Worm (Caenorhabditis elegans) whole organism, young adult: ENCODE results near the gene nep-15.

ENCODE experiments used
- B0336.3 ChIP-seq: fragments of 200-800 bp; sonication (Bioruptor generic); IDR thresholded peaks from 2 replicates; pipeline ENCODE4 v1.3.6; 2022; ENCODE audit warnings: missing genetic modification characterization, missing compliant biosample characterization
- C06A6.2 ChIP-seq: fragments of 200-800 bp; sonication (Bioruptor generic); conservative IDR thresholded peaks from 2 replicates; pipeline ENCODE4 v1.3.6; 2022; ENCODE audit warnings: missing genetic modification characterization, missing compliant biosample characterization
- D2030.7 ChIP-seq: fragments of 200-800 bp; sonication (Bioruptor generic); IDR thresholded peaks from 2 replicates; pipeline ENCODE4 v1.3.6; 2022; ENCODE audit warnings: missing genetic modification reagents, missing genetic modification characterization, missing compliant biosample characterization
- F22D6.2 ChIP-seq: sonication (generic microtip); optimal IDR thresholded peaks from 2 replicates; lab custom pipeline; 2016; ENCODE audit warnings: mild to moderate bottlenecking, missing genetic modification characterization, missing compliant biosample characterization
- F23B12.7 ChIP-seq: sonication (generic microtip); optimal IDR thresholded peaks from 2 replicates; lab custom pipeline; 2017; ENCODE audit warnings: missing genetic modification characterization, mild to moderate bottlenecking, missing compliant biosample characterization, antibody characterized with exemption, moderate library complexity; ENCODE audit not compliant: insufficient read depth
- F39B2.1 ChIP-seq: fragments of 200-800 bp; sonication (Bioruptor generic); IDR thresholded peaks from 2 replicates; pipeline ENCODE4 v1.3.6; 2022; ENCODE audit warnings: missing genetic modification reagents, missing genetic modification characterization, missing compliant biosample characterization
- F55B11.4 ChIP-seq: sonication (generic microtip); optimal IDR thresholded peaks from 2 replicates; lab custom pipeline; 2016; ENCODE audit warnings: missing compliant biosample characterization, missing genetic modification characterization, borderline replicate concordance; ENCODE audit not compliant: insufficient read depth
- K11D2.4 ChIP-seq: fragments of 200-800 bp; sonication (Bioruptor generic); IDR thresholded peaks from 2 replicates; pipeline ENCODE4 v1.3.6; 2022; ENCODE audit warnings: missing genetic modification reagents, missing genetic modification characterization, missing compliant biosample characterization
- K12H6.12 ChIP-seq: fragments of 200-800 bp; sonication (Bioruptor generic); optimal IDR thresholded peaks from 2 replicates; lab custom pipeline; 2018; ENCODE audit warnings: mild to moderate bottlenecking, missing genetic modification characterization, missing compliant biosample characterization
- Y53F4B.3 ChIP-seq: fragments of 200-800 bp; sonication (Bioruptor generic); IDR thresholded peaks from 2 replicates; pipeline ENCODE4 v1.3.6; 2022; ENCODE audit warnings: missing genetic modification reagents, missing genetic modification characterization, missing compliant biosample characterization
- Y79H2A.3 ChIP-seq: fragments of 200-800 bp; sonication (Bioruptor generic); conservative IDR thresholded peaks from 2 replicates; pipeline ENCODE4 v1.3.6; 2022; ENCODE audit warnings: missing genetic modification reagents, missing genetic modification characterization, missing compliant biosample characterization
- ZK185.1 ChIP-seq: sonication (generic microtip); optimal IDR thresholded peaks from 2 replicates; lab custom pipeline; 2016; ENCODE audit warnings: mild to moderate bottlenecking, missing genetic modification characterization, missing compliant biosample characterization; ENCODE audit not compliant: poor library complexity, severe bottlenecking
- aptf-3 ChIP-seq: fragments of 200-800 bp; sonication (Bioruptor generic); IDR thresholded peaks from 2 replicates; pipeline ENCODE4 v1.3.6; 2022; ENCODE audit warnings: missing genetic modification characterization, missing compliant biosample characterization
- cebp-2 ChIP-seq: fragments of 200-800 bp; sonication (Bioruptor generic); IDR thresholded peaks from 2 replicates; pipeline ENCODE4 v1.3.6; 2022; ENCODE audit warnings: missing genetic modification characterization, missing compliant biosample characterization
- ceh-58 ChIP-seq: fragments of 200-800 bp; sonication (Bioruptor generic); IDR thresholded peaks from 2 replicates; pipeline ENCODE4 v1.3.6; 2022; ENCODE audit warnings: missing genetic modification characterization, missing compliant biosample characterization
- ceh-91 ChIP-seq: fragments of 200-800 bp; sonication (Bioruptor generic); IDR thresholded peaks from 2 replicates; pipeline ENCODE4 v1.3.6; 2022; ENCODE audit warnings: missing genetic modification reagents, missing genetic modification characterization, missing compliant biosample characterization
- chd-7 ChIP-seq: sonication (generic microtip); optimal IDR thresholded peaks from 2 replicates; lab custom pipeline; 2016; ENCODE audit warnings: mild to moderate bottlenecking, missing genetic modification characterization, moderate library complexity, missing compliant biosample characterization
- egrh-3 ChIP-seq: fragments of 200-800 bp; sonication (Bioruptor generic); IDR thresholded peaks from 2 replicates; pipeline ENCODE4 v1.3.6; 2022; ENCODE audit warnings: missing genetic modification reagents, missing genetic modification characterization, missing compliant biosample characterization
- him-1 ChIP-seq: sonication (generic microtip); optimal IDR thresholded peaks from 2 replicates; lab custom pipeline; 2016; ENCODE audit warnings: missing genotype, missing genetic modification reagents, missing genetic modification characterization, missing compliant biosample characterization
- lin-35 ChIP-seq, 3 experiments: fragments of 150-350 bp in 2 of 3; sonication (generic microtip) in 1 of 3; optimal IDR thresholded peaks; 2 replicates each; lab custom pipeline; 2014 to 2018; ENCODE audit warnings: missing biosample characterization in 3 of 3, missing genetic modification characterization in 3 of 3, missing genetic modification reagents in 3 of 3
- lin-40 ChIP-seq: sonication (generic microtip); optimal IDR thresholded peaks from 2 replicates; lab custom pipeline; 2016; ENCODE audit warnings: missing genetic modification characterization, mild to moderate bottlenecking, missing compliant biosample characterization, missing genotype, missing genetic modification reagents
- lir-1 ChIP-seq: fragments of 200-800 bp; sonication (Bioruptor generic); conservative IDR thresholded peaks from 2 replicates; pipeline ENCODE4 v1.3.6; 2022; ENCODE audit warnings: missing genetic modification reagents, missing genetic modification characterization, missing compliant biosample characterization
- lsl-1 ChIP-seq: fragments of 200-800 bp; sonication (Bioruptor generic); optimal IDR thresholded peaks from 2 replicates; lab custom pipeline; 2018; ENCODE audit warnings: mild to moderate bottlenecking, missing genetic modification characterization, moderate library complexity, missing compliant biosample characterization
- lsy-27 ChIP-seq: sonication (generic microtip); optimal IDR thresholded peaks from 2 replicates; lab custom pipeline; 2017; ENCODE audit warnings: missing genetic modification characterization, mild to moderate bottlenecking, missing compliant biosample characterization, antibody characterized with exemption, missing genotype, borderline replicate concordance; ENCODE audit not compliant: insufficient read depth
- madf-3 ChIP-seq: fragments of 200-800 bp; sonication (Bioruptor generic); IDR thresholded peaks from 2 replicates; pipeline ENCODE4 v1.3.6; 2022; ENCODE audit warnings: missing genetic modification reagents, missing genetic modification characterization, missing compliant biosample characterization
- mel-28 ChIP-seq: sonication (generic microtip); optimal IDR thresholded peaks from 2 replicates; lab custom pipeline; 2016; ENCODE audit warnings: borderline replicate concordance, mild to moderate bottlenecking, missing genetic modification characterization, missing compliant biosample characterization
- mes-4 ChIP-seq: sonication (generic microtip); optimal IDR thresholded peaks from 2 replicates; lab custom pipeline; 2016; ENCODE audit warnings: missing genotype, missing genetic modification characterization, missing compliant biosample characterization
- mxl-1 ChIP-seq: sonication (generic microtip); optimal IDR thresholded peaks from 2 replicates; lab custom pipeline; 2016; ENCODE audit warnings: missing genetic modification characterization, missing compliant biosample characterization
- nfya-1 ChIP-seq: sonication (generic microtip); optimal IDR thresholded peaks from 2 replicates; lab custom pipeline; 2017; ENCODE audit warnings: antibody characterized with exemption, missing compliant biosample characterization, missing genetic modification characterization, borderline replicate concordance; ENCODE audit not compliant: insufficient read depth
- nhr-120 ChIP-seq: fragments of 200-800 bp; sonication (Bioruptor generic); IDR thresholded peaks from 2 replicates; pipeline ENCODE4 v1.3.6; 2022; ENCODE audit warnings: missing genetic modification characterization, missing compliant biosample characterization
- nhr-27 ChIP-seq: fragments of 200-800 bp; sonication (Bioruptor generic); optimal IDR thresholded peaks from 2 replicates; lab custom pipeline; 2018; ENCODE audit warnings: mild to moderate bottlenecking, missing genetic modification characterization, moderate library complexity, missing compliant biosample characterization
- nhr-80 ChIP-seq: sonication (generic microtip); optimal IDR thresholded peaks from 2 replicates; lab custom pipeline; 2016; ENCODE audit warnings: missing genetic modification characterization, missing compliant biosample characterization
- rcor-1 ChIP-seq: fragments of 200-800 bp; sonication (Bioruptor generic); IDR thresholded peaks from 2 replicates; pipeline ENCODE4 v1.3.6; 2022; ENCODE audit warnings: missing genetic modification reagents, missing genetic modification characterization, missing compliant biosample characterization
- rec-8 ChIP-seq, 2 experiments: sonication (generic microtip); optimal IDR thresholded peaks; 2 replicates each; lab custom pipeline; 2016; ENCODE audit warnings: mild to moderate bottlenecking in 2 of 2, missing genetic modification characterization in 2 of 2, missing genetic modification reagents in 2 of 2, missing genotype in 2 of 2, missing biosample characterization in 1 of 2, missing compliant biosample characterization in 1 of 2, moderate library complexity in 1 of 2
- rpc-1 ChIP-seq, 2 experiments: fragments of 150-350 bp in 1 of 2; sonication (generic microtip) in 1 of 2; optimal IDR thresholded peaks; 2 replicates each; lab custom pipeline; 2014 to 2018; ENCODE audit warnings: missing biosample characterization in 1 of 2, missing genetic modification characterization in 1 of 2, missing genetic modification reagents in 1 of 2, missing genotype in 1 of 2
- sea-2 ChIP-seq: fragments of 200-800 bp; sonication (Bioruptor generic); IDR thresholded peaks from 2 replicates; pipeline ENCODE4 v1.3.6; 2022; ENCODE audit warnings: missing genetic modification characterization, missing compliant biosample characterization
- snpc-1.1 ChIP-seq: sonication (generic microtip); optimal IDR thresholded peaks from 2 replicates; lab custom pipeline; 2017; ENCODE audit warnings: missing genetic modification characterization, mild to moderate bottlenecking, missing compliant biosample characterization, antibody characterized with exemption, moderate library complexity, missing genotype, missing genetic modification reagents; ENCODE audit not compliant: insufficient read depth
- somi-1 ChIP-seq: fragments of 200-800 bp; sonication (Bioruptor generic); optimal IDR thresholded peaks from 2 replicates; lab custom pipeline; 2018; ENCODE audit warnings: mild to moderate bottlenecking, missing genetic modification characterization, missing compliant biosample characterization
- tbp1 ChIP-seq: fragments of 200-800 bp; sonication (Bioruptor generic); optimal IDR thresholded peaks from 2 replicates; lab custom pipeline; 2018; ENCODE audit warnings: mild to moderate bottlenecking, missing genetic modification characterization, missing compliant biosample characterization
- tbx-9 ChIP-seq: sonication (generic microtip); optimal IDR thresholded peaks from 2 replicates; lab custom pipeline; 2016; ENCODE audit warnings: borderline replicate concordance, missing genetic modification characterization, inconsistent platforms, missing compliant biosample characterization
- tlf-1 ChIP-seq: fragments of 200-800 bp; sonication (Bioruptor generic); optimal IDR thresholded peaks from 2 replicates; lab custom pipeline; 2018; ENCODE audit warnings: mild to moderate bottlenecking, missing genetic modification characterization, missing compliant biosample characterization
- unc-62 ChIP-seq: fragments of 150-350 bp; optimal IDR thresholded peaks from 2 replicates; lab custom pipeline; 2014; ENCODE audit warnings: missing biosample characterization, missing genetic modification reagents, missing genetic modification characterization
- xnd-1 ChIP-seq: sonication (generic microtip); optimal IDR thresholded peaks from 2 replicates; lab custom pipeline; 2016; ENCODE audit warnings: missing genotype, missing genetic modification reagents, missing genetic modification characterization, missing compliant biosample characterization
- zim-3 ChIP-seq: sonication (generic microtip); optimal IDR thresholded peaks from 2 replicates; lab custom pipeline; 2017; ENCODE audit warnings: mild to moderate bottlenecking, missing genetic modification characterization, moderate library complexity, missing compliant biosample characterization
- ztf-26 ChIP-seq: sonication (generic microtip); optimal IDR thresholded peaks from 2 replicates; lab custom pipeline; 2017; ENCODE audit warnings: missing genetic modification characterization, missing compliant biosample characterization
- ztf-6 ChIP-seq: fragments of 200-800 bp; sonication (Bioruptor generic); IDR thresholded peaks from 2 replicates; pipeline ENCODE4 v1.3.6; 2022; ENCODE audit warnings: missing genetic modification reagents, missing genetic modification characterization, missing compliant biosample characterization

The nep-15 gene

DNA sequence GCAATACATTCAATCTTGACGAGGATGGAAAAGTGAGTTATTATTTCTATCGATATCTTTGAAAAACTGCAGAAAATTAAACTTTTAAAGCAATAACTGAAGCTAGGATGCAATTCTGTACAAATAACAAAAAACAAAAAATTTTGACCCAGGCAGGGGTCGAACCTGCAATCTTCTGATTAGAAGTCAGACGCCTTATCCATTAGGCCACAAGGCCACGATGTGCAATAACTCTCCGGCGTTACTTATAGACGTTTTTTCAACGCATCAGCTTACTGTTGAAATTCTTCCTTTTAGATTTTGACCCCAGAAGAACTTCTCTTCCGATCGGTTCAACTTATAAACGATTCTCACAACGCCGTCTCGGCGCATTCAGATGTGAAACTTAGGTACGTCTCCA lies 9.6 kb downstream of the nep-15 start (continued):
- TF ChIP-seq tbx-9 = no peak
- TF ChIP-seq B0336.3 = no peak
- TF ChIP-seq egrh-3 (GFP tag; lab: Robert Waterston, UW) = no peak
- TF ChIP-seq unc-62 (GFP tag; lab: Kevin White, UChicago) = no peak
- no peak for TF ChIP-seq lin-40 (tag; lab: Kevin White, UChicago)
- TF ChIP-seq lsy-27 = no peak
- TF ChIP-seq mxl-1 (tag; lab: Kevin White, UChicago) = no peak
- no peak for TF ChIP-seq snpc-1.1 (tag; lab: Kevin White, UChicago)
- no peak for TF ChIP-seq somi-1 (GFP tag; lab: Kevin White, UChicago)
- TF ChIP-seq F55B11.4 (tag; lab: Kevin White, UChicago) = no peak
- TF ChIP-seq C06A6.2 (GFP tag; lab: Robert Waterston, UW) = no peak
- TF ChIP-seq cebp-2 = no peak
- no peak for TF ChIP-seq ztf-6 (GFP tag; lab: Robert Waterston, UW)
- 0 out of 2 replicates have a peak, but pooled peaks have one; percentile 30 for TF ChIP-seq F39B2.1
- no peak for TF ChIP-seq nhr-27
- TF ChIP-seq chd-7 = no peak
- TF ChIP-seq nhr-120 (GFP tag; lab: Robert Waterston, UW) = no peak
- TF ChIP-seq nhr-80 (tag; lab: Kevin White, UChicago) = peak; percentile 18
- no peak for TF ChIP-seq sea-2 (GFP tag; lab: Robert Waterston, UW)
- no peak for TF ChIP-seq Y79H2A.3 (GFP tag; lab: Robert Waterston, UW)
- no peak for TF ChIP-seq zim-3
- TF ChIP-seq xnd-1 (tag; lab: Kevin White, UChicago) = no peak
- TF ChIP-seq Y53F4B.3 (GFP tag; lab: Robert Waterston, UW) = no peak
- no peak for TF ChIP-seq F22D6.2 (tag; lab: Kevin White, UChicago)
- no peak for TF ChIP-seq tlf-1 (GFP tag; lab: Kevin White, UChicago)
- peak; percentile 40 for TF ChIP-seq F23B12.7 (tag; lab: Kevin White, UChicago)
- no peak for TF ChIP-seq ceh-58
- peak; percentile 64 for TF ChIP-seq ZK185.1 (tag; lab: Kevin White, UChicago)
- no peak for TF ChIP-seq K11D2.4 (GFP tag; lab: Robert Waterston, UW)
- no peak for TF ChIP-seq mel-28 (tag; lab: Kevin White, UChicago)
- TF ChIP-seq lsl-1 = no peak
- TF ChIP-seq D2030.7 (GFP tag; lab: Robert Waterston, UW) = peak; percentile 80
- TF ChIP-seq lir-1 (GFP tag; lab: Robert Waterston, UW) = no peak
- peak; percentile 86 for TF ChIP-seq rpc-1 (optimal IDR thresholded peaks at IDR 0.05; lab: Kevin White, UChicago)
- peak; percentile 96 for TF ChIP-seq rpc-1 (tag; optimal IDR thresholded peaks at IDR 0.05; lab: Kevin White, UChicago)
- no peak for TF ChIP-seq K12H6.12 (tag; lab: Kevin White, UChicago)
- no peak for TF ChIP-seq lin-35 (GFP tag; optimal IDR thresholded peaks at IDR 0.05; lab: Kevin White, UChicago)
- TF ChIP-seq mes-4 = peak; percentile 50
- TF ChIP-seq nfya-1 (tag; lab: Kevin White, UChicago) = no peak
- TF ChIP-seq tbp1 = peak; percentile 95
- TF ChIP-seq ceh-91 (GFP tag; lab: Robert Waterston, UW) = no peak
- 0 out of 2 replicates have a peak, but pooled peaks have one; percentile 22 for TF ChIP-seq rcor-1
- no peak for TF ChIP-seq aptf-3 (GFP tag; lab: Robert Waterston, UW)
- peak; percentile 24 to 59 for TF ChIP-seq rec-8 (tag; optimal IDR thresholded peaks at IDR 0.05; lab: Kevin White, UChicago)
- no peak for TF ChIP-seq madf-3 (GFP tag; lab: Robert Waterston, UW)
- no peak for TF ChIP-seq ztf-26 (tag; lab: Kevin White, UChicago)
- TF ChIP-seq him-1 (tag; lab: Kevin White, UChicago) = peak; percentile 63
